Fruit fly (Drosophila melanogaster) whole organism, embryonic: Measurements from ENCODE around the gene Arpc4.

Source experiments
- CG10209 ChIP-seq: fragments of 200-800 bp; sonication (Bioruptor generic); optimal IDR thresholded peaks from 3 replicates; lab custom pipeline; 2017; ENCODE audit warnings: missing biosample characterization, mild to moderate bottlenecking, missing genetic modification characterization, missing genetic modification reagents
- CG11085 ChIP-seq: fragments of 200-800 bp; sonication (Bioruptor generic); IDR thresholded peaks from 2 replicates; pipeline ENCODE4 v1.3.6; 2022; ENCODE audit warnings: missing biosample characterization, missing genetic modification characterization
- CG12155 ChIP-seq: fragments of 200-800 bp; sonication (Bioruptor generic); optimal IDR thresholded peaks from 3 replicates; lab custom pipeline; 2016; ENCODE audit warnings: missing biosample characterization, missing genetic modification characterization
- CG12219 ChIP-seq: fragments of 200-800 bp; sonication (Bioruptor generic); optimal IDR thresholded peaks from 3 replicates; lab custom pipeline; 2018; ENCODE audit warnings: missing biosample characterization, mild to moderate bottlenecking, missing genetic modification characterization
- CG12659 ChIP-seq: fragments of 200-800 bp; sonication (Bioruptor generic); optimal IDR thresholded peaks from 3 replicates; lab custom pipeline; 2017; ENCODE audit warnings: mild to moderate bottlenecking, missing biosample characterization, missing genetic modification reagents, missing genetic modification characterization
- CG13296 ChIP-seq: fragments of 200-800 bp; sonication (Bioruptor generic); optimal IDR thresholded peaks from 3 replicates; lab custom pipeline; 2018; ENCODE audit warnings: missing biosample characterization, mild to moderate bottlenecking, missing genetic modification characterization
- CG13424 ChIP-seq: fragments of 200-800 bp; sonication (Bioruptor generic); optimal IDR thresholded peaks from 2 replicates; lab custom pipeline; 2019; ENCODE audit warnings: missing biosample characterization, mild to moderate bottlenecking, missing genetic modification characterization, moderate library complexity
- CG17568 ChIP-seq: fragments of 200-800 bp; sonication (Bioruptor generic); optimal IDR thresholded peaks from 2 replicates; lab custom pipeline; 2018; ENCODE audit warnings: missing biosample characterization, mild to moderate bottlenecking, missing genetic modification characterization, moderate library complexity
- CG18011 ChIP-seq: fragments of 200-800 bp; sonication (Bioruptor generic); optimal IDR thresholded peaks from 2 replicates; lab custom pipeline; 2017; ENCODE audit warnings: missing biosample characterization, missing genetic modification characterization, mild to moderate bottlenecking, moderate library complexity, missing genotype
- CG2120 ChIP-seq: fragments of 200-800 bp; sonication (Bioruptor generic); optimal IDR thresholded peaks from 3 replicates; lab custom pipeline; 2016; ENCODE audit warnings: missing biosample characterization, missing genetic modification characterization
- CG2199 ChIP-seq: fragments of 200-800 bp; sonication (Bioruptor generic); IDR thresholded peaks from 3 replicates; pipeline ENCODE4 v1.3.6; 2022; ENCODE audit warnings: missing biosample characterization, missing genetic modification characterization
- CG2678 ChIP-seq: fragments of 200-800 bp; sonication (Bioruptor generic); optimal IDR thresholded peaks from 3 replicates; lab custom pipeline; 2019; ENCODE audit warnings: missing biosample characterization, mild to moderate bottlenecking, missing genetic modification characterization, moderate library complexity
- CG3281 ChIP-seq: fragments of 200-800 bp; sonication (Bioruptor generic); optimal IDR thresholded peaks from 3 replicates; lab custom pipeline; 2017; ENCODE audit warnings: missing biosample characterization, mild to moderate bottlenecking, missing genetic modification characterization
- CG3726 ChIP-seq: fragments of 200-800 bp; sonication (Bioruptor generic); IDR thresholded peaks from 3 replicates; pipeline ENCODE4, ENCODE4 v1.3.6; 2022; ENCODE audit warnings: missing biosample characterization, missing genetic modification characterization
- CG6683 ChIP-seq: fragments of 200-800 bp; sonication (Bioruptor generic); optimal IDR thresholded peaks from 2 replicates; lab custom pipeline; 2017; ENCODE audit warnings: missing biosample characterization, mild to moderate bottlenecking, missing genetic modification characterization, missing genetic modification reagents
- CG7271 ChIP-seq: fragments of 200-800 bp; sonication (Bioruptor generic); optimal IDR thresholded peaks from 2 replicates; lab custom pipeline; 2018; ENCODE audit warnings: missing biosample characterization, mild to moderate bottlenecking, missing genetic modification characterization, moderate library complexity
- CG7556 ChIP-seq: fragments of 200-800 bp; sonication (Bioruptor generic); optimal IDR thresholded peaks from 2 replicates; lab custom pipeline; 2017; ENCODE audit warnings: missing biosample characterization, mild to moderate bottlenecking, missing genetic modification characterization
- CG8290 ChIP-seq, 3 experiments: fragments of 200-800 bp; sonication (Bioruptor generic); optimal IDR thresholded peaks; 2 replicates each; lab custom pipeline; 2016 to 2019; ENCODE audit warnings: missing biosample characterization in 3 of 3, missing genetic modification characterization in 3 of 3, mild to moderate bottlenecking in 2 of 3, moderate library complexity in 1 of 3
- CrebB ChIP-seq: fragments of 200-800 bp; sonication (Bioruptor generic); optimal IDR thresholded peaks from 3 replicates; lab custom pipeline; 2018; ENCODE audit warnings: missing biosample characterization, mild to moderate bottlenecking, missing genetic modification characterization
- Dref ChIP-seq: fragments of 200-800 bp; sonication (Bioruptor generic); IDR thresholded peaks from 2 replicates; pipeline ENCODE4 v1.3.6; 2022; ENCODE audit warnings: missing biosample characterization, missing genetic modification characterization
- HmgZ ChIP-seq: fragments of 200-800 bp; sonication (Bioruptor generic); optimal IDR thresholded peaks from 2 replicates; lab custom pipeline; 2018; ENCODE audit warnings: missing biosample characterization, mild to moderate bottlenecking, missing genetic modification characterization
- Hmr ChIP-seq: fragments of 200-800 bp; sonication (Bioruptor generic); optimal IDR thresholded peaks from 3 replicates; lab custom pipeline; 2017; ENCODE audit warnings: mild to moderate bottlenecking, missing biosample characterization, missing genetic modification reagents, missing genetic modification characterization
- Max ChIP-seq: fragments of 200-800 bp; sonication (Bioruptor generic); optimal IDR thresholded peaks from 2 replicates; lab custom pipeline; 2016; ENCODE audit warnings: missing biosample characterization, mild to moderate bottlenecking, missing genetic modification characterization
- Med ChIP-seq: fragments of 200-800 bp; sonication (Bioruptor generic); peaks from one replicate; lab custom pipeline; 2016; ENCODE audit warnings: missing biosample characterization, missing genetic modification characterization, mild to moderate bottlenecking, inconsistent platforms, moderate library complexity
- Nf-YB ChIP-seq: fragments of 200-800 bp; sonication (Bioruptor generic); optimal IDR thresholded peaks from 3 replicates; lab custom pipeline; 2019; ENCODE audit warnings: missing biosample characterization, mild to moderate bottlenecking, missing genetic modification characterization, moderate library complexity
- Oaz ChIP-seq: fragments of 200-800 bp; sonication (Bioruptor generic); IDR thresholded peaks from 2 replicates; pipeline ENCODE4 v1.3.6; 2022; ENCODE audit warnings: missing biosample characterization, missing genetic modification characterization
- Opbp ChIP-seq: fragments of 200-800 bp; sonication (Bioruptor generic); IDR thresholded peaks from 3 replicates; pipeline ENCODE4 v1.3.6; 2022; ENCODE audit warnings: missing biosample characterization, missing genetic modification characterization; ENCODE audit not compliant: partially characterized antibody
- PHDP ChIP-seq: fragments of 200-800 bp; sonication (Bioruptor generic); optimal IDR thresholded peaks from 3 replicates; lab custom pipeline; 2018; ENCODE audit warnings: missing biosample characterization, mild to moderate bottlenecking, missing genetic modification characterization, moderate library complexity
- Pdp1 ChIP-seq, 2 experiments: fragments of 200-800 bp; sonication (Bioruptor generic); optimal IDR thresholded peaks; 3 replicates each; lab custom pipeline; 2016; ENCODE audit warnings: missing biosample characterization in 2 of 2, missing genetic modification characterization in 2 of 2, mild to moderate bottlenecking in 1 of 2, moderate library complexity in 1 of 2
- Sox100B ChIP-seq: fragments of 200-800 bp; sonication (Bioruptor generic); optimal IDR thresholded peaks from 3 replicates; lab custom pipeline; 2018; ENCODE audit warnings: missing biosample characterization, mild to moderate bottlenecking, missing genetic modification characterization
- Trl ChIP-seq, 3 experiments: fragments of >200 bp in 2 of 3; fragments of 200-800 bp in 1 of 3; sonication (Bioruptor generic) in 1 of 3; optimal IDR thresholded peaks; 2 replicates in 1 of 3; 3 replicates in 2 of 3; lab custom pipeline; 2016 to 2017; ENCODE audit warnings: missing biosample characterization in 1 of 3, missing genetic modification characterization in 1 of 3
- abd-A ChIP-seq: fragments of 200-800 bp; sonication (Bioruptor generic); optimal IDR thresholded peaks from 3 replicates; lab custom pipeline; 2019; ENCODE audit warnings: missing biosample characterization, mild to moderate bottlenecking, missing genetic modification characterization, moderate library complexity
- chinmo ChIP-seq: fragments of 200-800 bp; sonication (Bioruptor generic); IDR thresholded peaks from 4 replicates; pipeline ENCODE4 v1.3.6; 2022; ENCODE audit warnings: missing biosample characterization, missing genetic modification characterization; ENCODE audit not compliant: partially characterized antibody
- corto ChIP-seq: fragments of 200-800 bp; sonication (Bioruptor generic); optimal IDR thresholded peaks from 2 replicates; lab custom pipeline; 2016; ENCODE audit warnings: missing biosample characterization, mild to moderate bottlenecking, missing genetic modification characterization, moderate library complexity
- danr ChIP-seq: fragments of 200-800 bp; sonication (Bioruptor generic); IDR thresholded peaks from 2 replicates; pipeline ENCODE4 v1.3.6; 2022; ENCODE audit warnings: missing biosample characterization, missing genetic modification characterization
- dmrt99B ChIP-seq: fragments of 200-800 bp; sonication (Bioruptor generic); optimal IDR thresholded peaks from 2 replicates; lab custom pipeline; 2018; ENCODE audit warnings: missing biosample characterization, mild to moderate bottlenecking, missing genetic modification characterization, moderate library complexity
- ftz-f1 ChIP-seq: fragments of 200-800 bp; sonication (Bioruptor generic); optimal IDR thresholded peaks from 2 replicates; lab custom pipeline; 2016; ENCODE audit warnings: missing biosample characterization, missing genetic modification characterization
- grn ChIP-seq: fragments of 200-800 bp; sonication (Bioruptor generic); optimal IDR thresholded peaks from 3 replicates; lab custom pipeline; 2017; ENCODE audit warnings: missing biosample characterization, missing genetic modification characterization
- knrl ChIP-seq: fragments of 200-800 bp; sonication (Bioruptor generic); IDR thresholded peaks from 3 replicates; pipeline ENCODE4 v1.3.6; 2022; ENCODE audit warnings: missing biosample characterization, missing genetic modification characterization; ENCODE audit not compliant: partially characterized antibody
- odd ChIP-seq: fragments of 200-800 bp; sonication (Bioruptor generic); optimal IDR thresholded peaks from 2 replicates; lab custom pipeline; 2017; ENCODE audit warnings: missing biosample characterization, mild to moderate bottlenecking, missing genetic modification characterization
- ro ChIP-seq: fragments of 200-800 bp; sonication (Bioruptor generic); IDR thresholded peaks from 2 replicates; pipeline ENCODE4 v1.3.6; 2022; ENCODE audit warnings: missing biosample characterization, missing genetic modification characterization
- salm ChIP-seq: fragments of 200-800 bp; sonication (Bioruptor generic); optimal IDR thresholded peaks from 2 replicates; lab custom pipeline; 2018; ENCODE audit warnings: missing biosample characterization, mild to moderate bottlenecking, missing genetic modification characterization
- shn ChIP-seq: fragments of 200-800 bp; sonication (Bioruptor generic); optimal IDR thresholded peaks from 3 replicates; lab custom pipeline; 2016; ENCODE audit warnings: missing biosample characterization, missing genetic modification characterization
- vnd ChIP-seq: fragments of 200-800 bp; sonication (Bioruptor generic); IDR thresholded peaks from 3 replicates; pipeline ENCODE4 v1.3.6; 2022; ENCODE audit warnings: missing biosample characterization, missing genetic modification characterization; ENCODE audit not compliant: partially characterized antibody
- wek ChIP-seq: fragments of 200-800 bp; sonication (Bioruptor generic); optimal IDR thresholded peaks from 3 replicates; lab custom pipeline; 2018; ENCODE audit warnings: missing biosample characterization, mild to moderate bottlenecking, missing genetic modification characterization, moderate library complexity
- zen ChIP-seq: fragments of 200-800 bp; sonication (Bioruptor generic); optimal IDR thresholded peaks from 3 replicates; lab custom pipeline; 2018; ENCODE audit warnings: missing biosample characterization, mild to moderate bottlenecking, missing genetic modification characterization, moderate library complexity

Arpc4 gene

DNA sequence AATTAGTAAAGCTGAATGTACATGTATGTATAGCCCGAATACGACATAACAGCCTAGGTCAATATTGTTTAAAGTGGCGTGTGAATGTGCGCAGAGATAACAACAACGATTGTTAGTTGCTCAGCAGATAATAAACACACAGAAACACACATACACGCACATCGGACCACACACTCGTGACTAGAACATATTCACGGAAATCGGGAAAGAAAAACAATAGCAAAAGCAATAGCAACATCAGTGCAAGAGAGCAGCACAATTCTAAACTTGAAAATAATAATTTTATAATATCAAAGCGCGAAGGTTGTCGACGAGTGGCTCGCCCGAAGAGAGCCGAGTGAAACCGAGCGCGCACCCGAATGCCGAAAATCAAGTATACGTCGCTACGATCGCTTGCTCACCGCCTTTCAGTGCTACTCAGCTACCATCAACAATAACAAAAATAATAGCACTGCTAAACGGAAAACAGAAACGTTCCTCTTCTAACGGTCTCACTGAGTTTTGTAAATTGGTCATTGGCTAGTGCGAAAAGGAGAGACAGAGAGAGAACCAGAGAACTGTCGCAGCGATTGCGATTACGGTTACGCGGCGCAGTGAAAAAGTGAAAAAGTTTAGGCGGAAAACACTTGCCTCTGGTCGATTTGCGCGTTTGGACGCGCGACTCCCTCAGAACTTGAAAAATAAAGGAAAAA is 41.9 kb upstream of the Arpc4 start (continued):
- TF ChIP-seq Max (GFP tag; lab: Kevin White, UChicago), result no peak
- peak; percentile 58 for TF ChIP-seq corto
- no peak for TF ChIP-seq Dref (GFP tag; lab: Robert Waterston, UW)
- peak; percentile 53 for TF ChIP-seq CG13296 (GFP tag; lab: Kevin White, UChicago)
- TF ChIP-seq knrl (GFP tag; lab: Robert Waterston, UW), result no peak
- peak; percentile 4 for TF ChIP-seq CG2678 (tag; lab: Kevin White, UChicago)
- peak; percentile 41 for TF ChIP-seq HmgZ (tag; lab: Kevin White, UChicago)
- TF ChIP-seq Opbp (GFP tag; lab: Robert Waterston, UW), result no peak
- TF ChIP-seq ftz-f1, result peak; percentile 96
- no peak for TF ChIP-seq CG6683
- no peak for TF ChIP-seq CG7271
- TF ChIP-seq Nf-YB (GFP tag; lab: Kevin White, UChicago), result peak; percentile 18
- peak; percentile 9 for TF ChIP-seq CG12219 (GFP tag; lab: Kevin White, UChicago)
- peak; percentile 27 for TF ChIP-seq CG12155 (GFP tag; lab: Kevin White, UChicago)
- TF ChIP-seq CG18011 (GFP tag; lab: Kevin White, UChicago), result peak; percentile 0
- peak; percentile 50 for TF ChIP-seq wek (GFP tag; lab: Kevin White, UChicago)
- TF ChIP-seq CG17568 (GFP tag; lab: Kevin White, UChicago), result peak; percentile 54
- TF ChIP-seq CG2120 (GFP tag; lab: Kevin White, UChicago), result peak; percentile 4
- peak; percentile 76 for TF ChIP-seq Hmr (GFP tag; lab: Kevin White, UChicago)
- TF ChIP-seq grn (GFP tag; lab: Kevin White, UChicago), result peak; percentile 59
- peak; percentile 32 for TF ChIP-seq CG3281 (GFP tag; lab: Kevin White, UChicago)
- no peak for TF ChIP-seq CG8290 (GFP tag; optimal IDR thresholded peaks at IDR 0.05; lab: Kevin White, UChicago)
- peak; percentile 5 to 61 for TF ChIP-seq CG8290 (tag; optimal IDR thresholded peaks at IDR 0.05; lab: Kevin White, UChicago)
- TF ChIP-seq Med (GFP tag; lab: Kevin White, UChicago), result peak; percentile 73
- TF ChIP-seq CG12659 (GFP tag; lab: Kevin White, UChicago), result peak; percentile 22
- peak; percentile 7 for TF ChIP-seq CG13424
- TF ChIP-seq CG2199 (GFP tag; lab: Robert Waterston, UW), result 0 out of 3 replicates have a peak, but pooled peaks have one; percentile 24
- peak; percentile 96; the same call in 3 of the 4 replicates for TF ChIP-seq chinmo (GFP tag; lab: Robert Waterston, UW)
- no peak for TF ChIP-seq danr (GFP tag; lab: Robert Waterston, UW)
- TF ChIP-seq Sox100B (GFP tag; lab: Kevin White, UChicago), result peak; percentile 35
- TF ChIP-seq salm (tag; lab: Kevin White, UChicago), result peak; percentile 11
- no peak for TF ChIP-seq ro (GFP tag; lab: Robert Waterston, UW)
- 0 out of 3 replicates have a peak, but pooled peaks have one; percentile 21 for TF ChIP-seq vnd (GFP tag; lab: Robert Waterston, UW)
- TF ChIP-seq CrebB (tag; lab: Kevin White, UChicago), result peak; percentile 75
- peak; percentile 34 for TF ChIP-seq CG10209
- peak; percentile 5 for TF ChIP-seq CG7556 (GFP tag; lab: Kevin White, UChicago)
- TF ChIP-seq abd-A (tag; lab: Kevin White, UChicago), result peak; percentile 66
- no peak for TF ChIP-seq zen (tag; lab: Kevin White, UChicago)
- peak; percentile 40 for TF ChIP-seq PHDP
- no peak for TF ChIP-seq CG3726
- no peak for TF ChIP-seq CG11085 (GFP tag; lab: Robert Waterston, UW)
- TF ChIP-seq Pdp1 (GFP tag; optimal IDR thresholded peaks at IDR 0.05; lab: Kevin White, UChicago), result peak in 1 of 2 experiments; percentile 70
- no peak for TF ChIP-seq Oaz (GFP tag; lab: Robert Waterston, UW)
- peak; percentile 10 to 87 for TF ChIP-seq Trl (optimal IDR thresholded peaks at IDR 0.05; lab: Kevin White, UChicago)
- TF ChIP-seq Trl (GFP tag; optimal IDR thresholded peaks at IDR 0.05; lab: Kevin White, UChicago), result no peak
- TF ChIP-seq shn (GFP tag; lab: Kevin White, UChicago), result no peak
- no peak for TF ChIP-seq odd (GFP tag; lab: Kevin White, UChicago)
- no peak for TF ChIP-seq dmrt99B
